Fruit fly (Drosophila melanogaster): ENCODE measurements around the gene mRpS7.

DNA sequence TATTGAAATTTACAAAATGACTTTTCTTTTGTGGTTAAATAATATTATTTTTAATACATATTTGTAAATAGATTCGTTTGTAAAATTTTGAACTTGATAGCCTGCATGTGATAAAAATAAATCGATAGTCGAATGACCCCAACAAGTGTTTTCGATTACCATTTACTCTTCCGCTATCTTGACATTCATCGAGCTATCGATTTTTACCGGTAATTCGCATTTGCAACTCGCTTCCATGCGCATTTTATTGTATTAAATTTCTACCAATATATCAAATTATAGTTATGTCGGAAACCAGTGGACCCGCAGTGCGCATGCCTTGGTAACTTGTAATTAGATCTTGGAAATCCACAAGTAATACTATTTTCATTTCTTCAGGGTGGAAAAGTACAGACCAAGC lies 32.5 kb downstream of the mRpS7 start, which contains the start of gene RfC3:
- no peak for TF ChIP-seq Gug (GFP tag; IDR thresholded peaks at IDR 0.05)
- no peak for TF ChIP-seq Ets96B (tag; optimal IDR thresholded peaks at IDR 0.05)
- TF ChIP-seq topi (GFP tag; optimal IDR thresholded peaks at IDR 0.05) = no peak
- no peak for TF ChIP-seq Sox102F (GFP tag; optimal IDR thresholded peaks at IDR 0.05)

Measured in whole organism, prepupa.